Worm (Caenorhabditis elegans) whole organism, L2 larva: Measurements from ENCODE around the gene F20D1.3.

Experiments
- aly-2 ChIP-seq: fragments of 150-350 bp; optimal IDR thresholded peaks from 2 replicates; lab custom pipeline; 2014; ENCODE audit warnings: missing biosample characterization, missing genetic modification characterization
- ama-1 ChIP-seq: fragments of 150-350 bp; optimal IDR thresholded peaks from 2 replicates; lab custom pipeline; 2018; ENCODE audit warnings: inconsistent platforms
- elt-1 ChIP-seq: fragments of 150-350 bp; optimal IDR thresholded peaks from 2 replicates; lab custom pipeline; 2014; ENCODE audit warnings: missing biosample characterization, missing genetic modification characterization
- nhr-12 ChIP-seq: fragments of 150-350 bp; optimal IDR thresholded peaks from 2 replicates; lab custom pipeline; 2014; ENCODE audit warnings: missing biosample characterization, missing genetic modification characterization
- unc-55 ChIP-seq: fragments of 150-350 bp; sonication (generic microtip); optimal IDR thresholded peaks from 3 replicates; lab custom pipeline; 2014; ENCODE audit warnings: missing biosample characterization, missing genetic modification reagents, missing genetic modification characterization
- ztf-1 ChIP-seq: fragments of 200-800 bp; sonication (Bioruptor generic); conservative IDR thresholded peaks from 2 replicates; pipeline ENCODE4 v1.3.6; 2022; ENCODE audit warnings: missing genetic modification characterization, missing compliant biosample characterization
- ztf-4 ChIP-seq: fragments of 150-350 bp; optimal IDR thresholded peaks from 2 replicates; lab custom pipeline; 2014; ENCODE audit warnings: missing biosample characterization, missing genetic modification characterization

DNA sequence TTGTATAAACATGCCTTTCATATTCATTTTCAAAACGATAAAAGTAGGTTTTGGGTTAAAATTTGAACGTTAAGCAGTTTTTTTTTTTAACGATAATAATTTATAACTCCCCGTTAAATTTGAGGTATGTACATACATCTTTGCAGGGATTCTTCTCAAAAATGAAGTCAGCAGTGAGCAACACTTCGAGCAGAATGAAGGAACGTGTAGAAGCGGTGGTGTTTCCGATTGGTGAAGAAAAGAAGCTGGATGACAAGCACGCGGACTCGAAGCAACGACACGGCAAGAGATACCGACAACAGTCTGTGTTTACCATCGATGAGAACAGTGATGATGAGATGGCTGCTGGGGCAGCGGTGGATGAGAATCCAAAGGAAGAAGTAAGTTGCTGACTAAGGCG is 2.8 kb upstream of the F20D1.3 start:
- TF ChIP-seq ama-1 (lab: Kevin White, UChicago) (no peak), nhr-12 (tag; lab: Kevin White, UChicago) (no peak), ztf-1 (no peak), unc-55 (GFP tag; lab: Kevin White, UChicago) (no peak), aly-2 (tag; lab: Kevin White, UChicago) (no peak), ztf-4 (tag; lab: Kevin White, UChicago) (no peak), elt-1 (tag; lab: Kevin White, UChicago) (no peak)
